Worm (Caenorhabditis elegans): ENCODE measurements around the gene F54H5.2.

DNA sequence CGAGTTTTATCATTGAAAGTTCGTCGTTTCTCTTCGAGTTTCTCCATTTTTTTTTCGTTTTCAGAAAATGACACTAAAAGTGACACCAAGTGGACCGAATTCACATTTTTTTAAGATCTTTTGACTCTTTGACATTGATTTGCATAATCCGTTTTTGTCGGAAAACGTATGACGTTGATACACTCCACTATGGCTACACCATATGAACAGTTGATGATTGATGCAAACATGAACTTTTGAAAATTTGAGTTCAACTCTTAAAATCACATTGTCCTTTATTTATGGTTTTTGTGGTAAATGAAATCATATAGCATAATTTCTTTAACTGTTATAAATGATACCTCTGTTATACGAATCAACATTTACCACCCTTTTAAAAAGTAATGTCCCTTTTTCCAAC is 31.5 kb downstream of the F54H5.2 start, which contains the start of gene T19D12.10:
- TF ChIP-seq scrt-1 (GFP tag; IDR thresholded peaks at IDR 0.05) (no peak), tbx-37 (GFP tag; conservative IDR thresholded peaks at IDR 0.05) (no peak), tbx-11 (GFP tag; IDR thresholded peaks at IDR 0.05) (no peak)

Data from whole organism, early embryonic.